Worm (Caenorhabditis elegans): ENCODE measurements around the gene mrps-25.

- TF ChIP-seq ztf-11 (tag; optimal IDR thresholded peaks at IDR 0.05) (no peak), gmeb-1 (tag; optimal IDR thresholded peaks at IDR 0.05) (no peak), ztf-1 (GFP tag; conservative IDR thresholded peaks at IDR 0.05) (no peak), nhr-25 (tag; optimal IDR thresholded peaks at IDR 0.05) (no peak), blmp-1 (tag; optimal IDR thresholded peaks at IDR 0.05; ENCODE audit: insufficient read depth) (no peak), lsy-2 (tag; optimal IDR thresholded peaks at IDR 0.05) (no peak), unc-55 (GFP tag; optimal IDR thresholded peaks at IDR 0.05) (no peak), R02D3.7 (tag; optimal IDR thresholded peaks at IDR 0.05) (no peak), ztf-4 (tag; optimal IDR thresholded peaks at IDR 0.05) (no peak), elt-1 (tag; optimal IDR thresholded peaks at IDR 0.05) (no peak), ama-1 (optimal IDR thresholded peaks at IDR 0.05) (no peak), alr-1 (tag; optimal IDR thresholded peaks at IDR 0.05) (no peak)
Observed at ce11 chrIV:1013233-1013798, 43.4 kb upstream of the mrps-25 start.

Data from whole organism, L2 larva.